Worm (Caenorhabditis elegans) whole organism, L1 larva: ENCODE measurements around the gene srg-56.

Source experiments
- Y116A8C.19 ChIP-seq: sonication (generic microtip); optimal IDR thresholded peaks from 2 replicates; lab custom pipeline; 2016; ENCODE audit warnings: missing compliant biosample characterization, missing genetic modification characterization, borderline replicate concordance
- ama-1 ChIP-seq: fragments of 150-350 bp; optimal IDR thresholded peaks from 2 replicates; lab custom pipeline; 2014
- ceh-82 ChIP-seq, 3 experiments: fragments of 150-350 bp in 1 of 3; sonication (generic microtip) in 2 of 3; optimal IDR thresholded peaks; 2 replicates each; lab custom pipeline; 2014 to 2017; ENCODE audit warnings: missing biosample characterization in 3 of 3, missing genetic modification characterization in 3 of 3
- efl-1 ChIP-seq, 4 experiments: fragments of 150-350 bp; optimal IDR thresholded peaks in 3 of 4; peaks in 1 of 4; 1 replicate in 1 of 4; 2 replicates in 3 of 4; lab custom pipeline; 2014; ENCODE audit warnings: missing biosample characterization in 2 of 4, missing genetic modification characterization in 2 of 4, missing genetic modification reagents in 2 of 4
- egl-27 ChIP-seq, 2 experiments: fragments of 150-350 bp in 1 of 2; sonication (generic microtip); optimal IDR thresholded peaks; 3 replicates each; lab custom pipeline; 2017 to 2018; ENCODE audit warnings: missing biosample characterization in 2 of 2, missing genetic modification characterization in 2 of 2, missing genetic modification reagents in 2 of 2
- irx-1 ChIP-seq: sonication (generic microtip); optimal IDR thresholded peaks from 2 replicates; lab custom pipeline; 2016; ENCODE audit warnings: missing genetic modification characterization, missing compliant biosample characterization
- mdl-1 ChIP-seq, 2 experiments: fragments of 150-350 bp; optimal IDR thresholded peaks; 2 replicates each; lab custom pipeline; 2014 to 2017; ENCODE audit warnings: missing biosample characterization in 2 of 2, missing genetic modification characterization in 2 of 2, inconsistent platforms in 1 of 2
- nhr-77 ChIP-seq: fragments of 150-350 bp; optimal IDR thresholded peaks from 2 replicates; lab custom pipeline; 2014; ENCODE audit warnings: missing biosample characterization, missing genetic modification characterization
- nhr-90 ChIP-seq: sonication (generic microtip); optimal IDR thresholded peaks from 2 replicates; lab custom pipeline; 2016; ENCODE audit warnings: mild to moderate bottlenecking, missing genetic modification characterization, missing compliant biosample characterization; ENCODE audit not compliant: poor library complexity
- ztf-11 ChIP-seq, 2 experiments: sonication (generic microtip); optimal IDR thresholded peaks; 2 replicates each; lab custom pipeline; 2016 to 2017; ENCODE audit warnings: missing genetic modification characterization in 2 of 2, missing biosample characterization in 1 of 2, missing compliant biosample characterization in 1 of 2
- ztf-4 ChIP-seq: fragments of 150-350 bp; optimal IDR thresholded peaks from 2 replicates; lab custom pipeline; 2014; ENCODE audit warnings: missing biosample characterization, missing genetic modification characterization

DNA sequence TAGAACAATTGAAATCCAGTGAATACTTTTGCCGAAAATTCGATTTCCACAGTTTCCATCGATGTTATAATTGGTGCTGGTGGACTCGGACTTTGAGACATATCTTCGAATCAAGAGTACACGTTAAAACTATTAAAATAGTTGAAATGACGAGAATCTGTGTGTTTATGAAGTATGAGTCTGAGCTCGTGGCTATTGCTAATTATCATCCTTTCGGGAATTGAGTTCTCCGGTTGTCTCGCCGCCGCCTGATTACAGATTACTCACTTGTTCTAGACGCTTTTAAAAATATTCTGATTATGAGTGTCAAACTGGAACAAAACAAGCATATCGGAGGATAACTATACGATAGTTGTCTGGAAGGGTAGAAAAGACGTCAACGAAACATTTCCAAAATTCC is at the start of gene srg-56:
- TF ChIP-seq Y116A8C.19 (tag; lab: Kevin White, UChicago) (no peak), egl-27 (tag; optimal IDR thresholded peaks at IDR 0.05; lab: Kevin White, UChicago) (no peak), efl-1 (optimal IDR thresholded peaks at IDR 0.05; lab: Kevin White, UChicago) (no peak), efl-1 (GFP tag; optimal IDR thresholded peaks at IDR 0.05 in 1 of 2; lab: Kevin White, UChicago) (no peak), nhr-77 (tag; lab: Kevin White, UChicago) (no peak), nhr-90 (tag; lab: Kevin White, UChicago) (no peak), ceh-82 (tag; optimal IDR thresholded peaks at IDR 0.05; lab: Kevin White, UChicago) (no peak), mdl-1 (tag; optimal IDR thresholded peaks at IDR 0.05; lab: Kevin White, UChicago) (no peak), ztf-11 (tag; optimal IDR thresholded peaks at IDR 0.05; lab: Kevin White, UChicago) (no peak), ztf-4 (tag; lab: Kevin White, UChicago) (no peak), ama-1 (lab: Kevin White, UChicago) (no peak), irx-1 (tag; lab: Kevin White, UChicago) (no peak)
